Fruit fly (Drosophila melanogaster): Measurements from ENCODE around the gene PolA2.

The PolA2 gene

dm6 chr3R:27194106-27194505 lies 44.9 kb upstream of the PolA2 start, which contains the start of gene Ser (continued):
- TF ChIP-seq Nf-YC (tag; optimal IDR thresholded peaks at IDR 0.05) (peak; percentile 93), CG34224 (GFP tag; IDR thresholded peaks at IDR 0.05; ENCODE audit: partially characterized antibody) (peak; percentile 27; the same call in 1 of the 3 replicates), Ets97D (GFP tag; optimal IDR thresholded peaks at IDR 0.05) (no peak), CG6791 (GFP tag; IDR thresholded peaks at IDR 0.05; ENCODE audit: partially characterized antibody) (0 out of 3 replicates have a peak, but pooled peaks have one; percentile 4), CG18599 (GFP tag; optimal IDR thresholded peaks at IDR 0.05) (no peak), bbx (GFP tag; IDR thresholded peaks at IDR 0.05; ENCODE audit: partially characterized antibody) (no peak; the same call in 1 of the 2 replicates), CG10267 (tag; optimal IDR thresholded peaks at IDR 0.05) (no peak), p53 (GFP tag; optimal IDR thresholded peaks at IDR 0.05) (no peak), CG2116 (GFP tag; optimal IDR thresholded peaks at IDR 0.05) (no peak), CG14667 (GFP tag; IDR thresholded peaks at IDR 0.05) (no peak), CG11696 (GFP tag; IDR thresholded peaks at IDR 0.05) (no peak), CG3163 (GFP tag; optimal IDR thresholded peaks at IDR 0.05) (peak; percentile 96), BtbVII (GFP tag; optimal IDR thresholded peaks at IDR 0.05) (no peak), pho (GFP tag; optimal IDR thresholded peaks at IDR 0.05) (no peak), danr (GFP tag; IDR thresholded peaks at IDR 0.05) (no peak), B-H2 (GFP tag; optimal IDR thresholded peaks at IDR 0.05) (no peak), yki (optimal IDR thresholded peaks at IDR 0.05) (peak; percentile 48), CG2120 (GFP tag; optimal IDR thresholded peaks at IDR 0.05) (no peak), CG8089 (GFP tag; optimal IDR thresholded peaks at IDR 0.05) (no peak), CG10959 (GFP tag; IDR thresholded peaks at IDR 0.05) (no peak), fru (optimal IDR thresholded peaks at IDR 0.05) (no peak), hkb (optimal IDR thresholded peaks at IDR 0.05) (no peak), hkb (GFP tag; IDR thresholded peaks at IDR 0.05) (0 out of 2 replicates have a peak, but pooled peaks have one; percentile 17), Fer2 (tag; optimal IDR thresholded peaks at IDR 0.05) (no peak), CG9609 (GFP tag; optimal IDR thresholded peaks at IDR 0.05) (no peak), tin (GFP tag; optimal IDR thresholded peaks at IDR 0.05) (no peak), CG31388 (GFP tag; optimal IDR thresholded peaks at IDR 0.05) (no peak), Mad (GFP tag; optimal IDR thresholded peaks at IDR 0.05) (no peak), CG7372 (GFP tag; IDR thresholded peaks at IDR 0.05) (no peak), Med (GFP tag) (peak; percentile 22), Six4 (GFP tag; optimal IDR thresholded peaks at IDR 0.05) (no peak), Doc3 (GFP tag; IDR thresholded peaks at IDR 0.05; ENCODE audit: partially characterized antibody) (no peak), CG6689 (GFP tag; IDR thresholded peaks at IDR 0.05) (no peak), CG18011 (GFP tag; optimal IDR thresholded peaks at IDR 0.05) (no peak), gfzf (GFP tag; optimal IDR thresholded peaks at IDR 0.05) (no peak), slbo (GFP tag; IDR thresholded peaks at IDR 0.05) (0 out of 2 replicates have a peak, but pooled peaks have one; percentile 21), ci (GFP tag; IDR thresholded peaks at IDR 0.05) (no peak), CG14441 (GFP tag; IDR thresholded peaks at IDR 0.05) (no peak), CTCF (GFP tag; optimal IDR thresholded peaks at IDR 0.05) (no peak), amos (GFP tag; IDR thresholded peaks at IDR 0.05; ENCODE audit: partially characterized antibody) (no peak), crol (GFP tag; IDR thresholded peaks at IDR 0.05) (no peak; the same call in 1 of the 2 replicates), Nf-YB (GFP tag; optimal IDR thresholded peaks at IDR 0.05) (peak; percentile 94), CG13624 (GFP tag; optimal IDR thresholded peaks at IDR 0.05) (no peak), Atf6 (GFP tag; IDR thresholded peaks at IDR 0.05) (no peak), lilli (GFP tag; optimal IDR thresholded peaks at IDR 0.05) (no peak), chn (GFP tag; optimal IDR thresholded peaks at IDR 0.05) (no peak), Ets65A (GFP tag) (peak; percentile 82), CG4820 (GFP tag; optimal IDR thresholded peaks at IDR 0.05) (no peak), CG10979 (tag; optimal IDR thresholded peaks at IDR 0.05) (no peak), Fer1 (GFP tag; optimal IDR thresholded peaks at IDR 0.05) (no peak), unc-4 (GFP tag; IDR thresholded peaks at IDR 0.05; ENCODE audit: partially characterized antibody) (0 out of 2 replicates have a peak, but pooled peaks have one; percentile 31), CG17612 (GFP tag; IDR thresholded peaks at IDR 0.05) (no peak), Jarid2 (GFP tag; optimal IDR thresholded peaks at IDR 0.05) (peak; percentile 86)

Measured in whole organism, embryonic.